Fruit fly (Drosophila melanogaster) whole organism, embryonic: ENCODE results near the gene Sfxn2.

ENCODE experiments used
- Ada2b ChIP-seq: fragments of 200-800 bp; sonication (Bioruptor generic); IDR thresholded peaks from 2 replicates; pipeline ENCODE4 v1.3.6; 2022; ENCODE audit warnings: missing biosample characterization, missing genetic modification characterization
- Aef1 ChIP-seq: fragments of 200-800 bp; sonication (Bioruptor generic); IDR thresholded peaks from 3 replicates; pipeline ENCODE4 v1.3.6; 2022; ENCODE audit warnings: missing biosample characterization, missing genetic modification characterization
- Awh ChIP-seq: fragments of 200-800 bp; sonication (Bioruptor generic); IDR thresholded peaks from 2 replicates; pipeline ENCODE4, ENCODE4 v1.3.6; 2022; ENCODE audit warnings: missing biosample characterization, missing genetic modification characterization
- Blimp-1 ChIP-seq: fragments of 200-800 bp; sonication (Bioruptor generic); optimal IDR thresholded peaks from 3 replicates; lab custom pipeline; 2018; ENCODE audit warnings: missing biosample characterization, missing genetic modification characterization, mild to moderate bottlenecking, moderate library complexity, missing genetic modification reagents
- CG10366 ChIP-seq: fragments of 200-800 bp; sonication (Bioruptor generic); IDR thresholded peaks from 2 replicates; pipeline ENCODE4 v1.3.6; 2022; ENCODE audit warnings: missing biosample characterization, missing genetic modification characterization
- CG12659 ChIP-seq: fragments of 200-800 bp; sonication (Bioruptor generic); optimal IDR thresholded peaks from 3 replicates; lab custom pipeline; 2017; ENCODE audit warnings: mild to moderate bottlenecking, missing biosample characterization, missing genetic modification reagents, missing genetic modification characterization
- CG16779 ChIP-seq: fragments of 200-800 bp; sonication (Bioruptor generic); IDR thresholded peaks from 2 replicates; pipeline ENCODE4 v1.3.6; 2022; ENCODE audit warnings: missing biosample characterization, missing genetic modification characterization
- CG3163 ChIP-seq: fragments of 200-800 bp; sonication (Bioruptor generic); optimal IDR thresholded peaks from 3 replicates; lab custom pipeline; 2016; ENCODE audit warnings: missing biosample characterization, missing genetic modification characterization
- CG32532 ChIP-seq: fragments of 200-800 bp; sonication (Bioruptor generic); IDR thresholded peaks from 2 replicates; pipeline ENCODE4 v1.3.6; 2022; ENCODE audit warnings: missing biosample characterization, missing genetic modification characterization
- CG33557 ChIP-seq: fragments of 200-800 bp; sonication (Bioruptor generic); optimal IDR thresholded peaks from 2 replicates; lab custom pipeline; 2019; ENCODE audit warnings: missing biosample characterization, mild to moderate bottlenecking, missing genetic modification characterization, moderate library complexity
- CG34422 ChIP-seq: fragments of 200-800 bp; sonication (Bioruptor generic); IDR thresholded peaks from 3 replicates; pipeline ENCODE4 v1.3.6; 2022; ENCODE audit warnings: missing biosample characterization, missing genetic modification characterization
- CG4424 ChIP-seq: fragments of 200-800 bp; sonication (Bioruptor generic); optimal IDR thresholded peaks from 3 replicates; lab custom pipeline; 2016; ENCODE audit warnings: missing biosample characterization, missing genetic modification characterization
- CG4707 ChIP-seq: fragments of 200-800 bp; sonication (Bioruptor generic); optimal IDR thresholded peaks from 2 replicates; lab custom pipeline; 2018; ENCODE audit warnings: missing biosample characterization, mild to moderate bottlenecking, missing genetic modification characterization, moderate library complexity
- CG4854 ChIP-seq: fragments of 200-800 bp; sonication (Bioruptor generic); optimal IDR thresholded peaks from 2 replicates; lab custom pipeline; 2016; ENCODE audit warnings: missing biosample characterization, missing genetic modification characterization, inconsistent platforms
- CG5245 ChIP-seq: fragments of 200-800 bp; sonication (Bioruptor generic); optimal IDR thresholded peaks from 3 replicates; lab custom pipeline; 2016; ENCODE audit warnings: missing biosample characterization, missing genetic modification characterization
- CG6175 ChIP-seq: fragments of 200-800 bp; sonication (Bioruptor generic); IDR thresholded peaks from 3 replicates; pipeline ENCODE4 v1.3.6; 2022; ENCODE audit warnings: missing biosample characterization, missing genetic modification characterization
- CG6813 ChIP-seq: fragments of 200-800 bp; sonication (Bioruptor generic); optimal IDR thresholded peaks from 2 replicates; lab custom pipeline; 2017; ENCODE audit warnings: missing biosample characterization, missing genetic modification characterization, mild to moderate bottlenecking, moderate library complexity, missing genetic modification reagents
- CG8290 ChIP-seq, 3 experiments: fragments of 200-800 bp; sonication (Bioruptor generic); optimal IDR thresholded peaks; 2 replicates each; lab custom pipeline; 2016 to 2019; ENCODE audit warnings: missing biosample characterization in 3 of 3, missing genetic modification characterization in 3 of 3, mild to moderate bottlenecking in 2 of 3, moderate library complexity in 1 of 3
- CG8944 ChIP-seq: fragments of 200-800 bp; sonication (Bioruptor generic); optimal IDR thresholded peaks from 3 replicates; lab custom pipeline; 2016; ENCODE audit warnings: missing biosample characterization, missing genetic modification characterization
- CG9817 ChIP-seq: fragments of 200-800 bp; sonication (Bioruptor generic); optimal IDR thresholded peaks from 2 replicates; lab custom pipeline; 2018; ENCODE audit warnings: missing biosample characterization, mild to moderate bottlenecking, missing genetic modification characterization, moderate library complexity
- Drgx ChIP-seq: fragments of 200-800 bp; sonication (Bioruptor generic); IDR thresholded peaks from 2 replicates; pipeline ENCODE4 v1.3.6; 2022; ENCODE audit warnings: missing biosample characterization, missing genetic modification characterization
- Gsc ChIP-seq: fragments of 200-800 bp; sonication (Bioruptor generic); IDR thresholded peaks from 2 replicates; pipeline ENCODE4 v1.3.6; 2022; ENCODE audit warnings: missing biosample characterization, missing genetic modification characterization
- Gug ChIP-seq: fragments of 200-800 bp; sonication (Bioruptor generic); IDR thresholded peaks from 4 replicates; pipeline ENCODE4 v1.3.6; 2022; ENCODE audit warnings: missing biosample characterization, missing genetic modification characterization
- H15 ChIP-seq: fragments of 200-800 bp; sonication (Bioruptor generic); IDR thresholded peaks from 3 replicates; pipeline ENCODE4 v1.3.6; 2022; ENCODE audit warnings: missing biosample characterization, missing genetic modification characterization
- H2.0 ChIP-seq: fragments of 200-800 bp; sonication (Bioruptor generic); IDR thresholded peaks from 2 replicates; pipeline ENCODE4 v1.3.6; 2022; ENCODE audit warnings: missing biosample characterization, missing genetic modification characterization
- HHEX ChIP-seq: fragments of 200-800 bp; sonication (Bioruptor generic); optimal IDR thresholded peaks from 3 replicates; lab custom pipeline; 2017; ENCODE audit warnings: missing biosample characterization, mild to moderate bottlenecking, missing genetic modification characterization, missing genetic modification reagents
- Hand ChIP-seq: fragments of 200-800 bp; sonication (Bioruptor generic); optimal IDR thresholded peaks from 2 replicates; lab custom pipeline; 2017; ENCODE audit warnings: mild to moderate bottlenecking, missing biosample characterization, missing genetic modification reagents, missing genetic modification characterization
- Hmr ChIP-seq: fragments of 200-800 bp; sonication (Bioruptor generic); optimal IDR thresholded peaks from 3 replicates; lab custom pipeline; 2017; ENCODE audit warnings: mild to moderate bottlenecking, missing biosample characterization, missing genetic modification reagents, missing genetic modification characterization
- MESR4 ChIP-seq: fragments of 200-800 bp; sonication (Bioruptor generic); optimal IDR thresholded peaks from 2 replicates; lab custom pipeline; 2018; ENCODE audit warnings: missing biosample characterization, mild to moderate bottlenecking, missing genetic modification characterization, moderate library complexity
- Xbp1 ChIP-seq: fragments of 200-800 bp; sonication (Bioruptor generic); optimal IDR thresholded peaks from 3 replicates; lab custom pipeline; 2016; ENCODE audit warnings: missing biosample characterization, mild to moderate bottlenecking, missing genetic modification characterization
- ab ChIP-seq: fragments of 200-800 bp; sonication (Bioruptor generic); optimal IDR thresholded peaks from 2 replicates; lab custom pipeline; 2016; ENCODE audit warnings: missing biosample characterization, missing genetic modification characterization
- al ChIP-seq: fragments of 200-800 bp; sonication (Bioruptor generic); IDR thresholded peaks from 2 replicates; pipeline ENCODE4 v1.3.6; 2022; ENCODE audit warnings: missing biosample characterization, missing genetic modification characterization
- ap ChIP-seq: fragments of 200-800 bp; sonication (Bioruptor generic); IDR thresholded peaks from 2 replicates; pipeline ENCODE4 v1.3.6; 2022; ENCODE audit warnings: missing biosample characterization, missing genetic modification characterization
- chif ChIP-seq, 2 experiments: fragments of 200-800 bp; sonication (Bioruptor generic); optimal IDR thresholded peaks; 3 replicates each; lab custom pipeline; 2016; ENCODE audit warnings: missing biosample characterization in 2 of 2, missing genetic modification characterization in 2 of 2
- croc ChIP-seq: fragments of 200-800 bp; sonication (Bioruptor generic); conservative IDR thresholded peaks from 3 replicates; pipeline ENCODE4 v1.3.6; 2022; ENCODE audit warnings: missing biosample characterization, missing genetic modification characterization
- dmrt11E ChIP-seq: fragments of 200-800 bp; sonication (Bioruptor generic); optimal IDR thresholded peaks from 3 replicates; lab custom pipeline; 2018; ENCODE audit warnings: missing biosample characterization, mild to moderate bottlenecking, missing genetic modification characterization, moderate library complexity
- dpn ChIP-seq, 2 experiments: fragments of 200-800 bp; sonication (Bioruptor generic); optimal IDR thresholded peaks; 3 replicates each; lab custom pipeline; 2016; ENCODE audit warnings: missing biosample characterization in 2 of 2, missing genetic modification characterization in 2 of 2
- ewg ChIP-seq: fragments of 200-800 bp; sonication (Bioruptor generic); optimal IDR thresholded peaks from 3 replicates; lab custom pipeline; 2017; ENCODE audit warnings: mild to moderate bottlenecking, missing biosample characterization, missing genetic modification reagents, missing genetic modification characterization
- fu2 ChIP-seq: fragments of 200-800 bp; sonication (Bioruptor generic); optimal IDR thresholded peaks from 2 replicates; lab custom pipeline; 2016; ENCODE audit warnings: missing biosample characterization, missing genetic modification characterization
- lmd ChIP-seq: fragments of 200-800 bp; sonication (Bioruptor generic); IDR thresholded peaks from 2 replicates; pipeline ENCODE4 v1.3.6; 2022; ENCODE audit warnings: missing biosample characterization, missing genetic modification characterization
- mam ChIP-seq: fragments of 200-800 bp; sonication (Bioruptor generic); optimal IDR thresholded peaks from 3 replicates; lab custom pipeline; 2016; ENCODE audit warnings: missing biosample characterization, missing genetic modification characterization
- pan ChIP-seq, 4 experiments: fragments of >200 bp in 3 of 4; fragments of 200-800 bp in 1 of 4; sonication (Bioruptor generic) in 1 of 4; optimal IDR thresholded peaks in 3 of 4; IDR thresholded peaks in 1 of 4; 2 replicates each; pipeline versions ENCODE4 v1.3.6 to Lab custom; 2017 to 2022; ENCODE audit warnings: missing biosample characterization in 2 of 4, missing genetic modification characterization in 2 of 4, mixed read lengths in 1 of 4
- pzg ChIP-seq: fragments of 200-800 bp; sonication (Bioruptor generic); optimal IDR thresholded peaks from 3 replicates; lab custom pipeline; 2018; ENCODE audit warnings: missing biosample characterization, mild to moderate bottlenecking, missing genetic modification characterization, moderate library complexity
- sens ChIP-seq: fragments of 200-800 bp; sonication (Bioruptor generic); peaks from one replicate; lab custom pipeline; 2016; ENCODE audit warnings: missing biosample characterization, missing genetic modification characterization
- seq ChIP-seq: fragments of 200-800 bp; sonication (Bioruptor generic); IDR thresholded peaks from 2 replicates; pipeline ENCODE4 v1.3.6; 2022; ENCODE audit warnings: missing biosample characterization, missing genetic modification characterization
- shn ChIP-seq: fragments of 200-800 bp; sonication (Bioruptor generic); optimal IDR thresholded peaks from 3 replicates; lab custom pipeline; 2016; ENCODE audit warnings: missing biosample characterization, missing genetic modification characterization
- ssp ChIP-seq: fragments of 200-800 bp; sonication (Bioruptor generic); IDR thresholded peaks from 2 replicates; pipeline ENCODE4 v1.3.6; 2022; ENCODE audit warnings: missing biosample characterization, missing genetic modification characterization
- stc ChIP-seq: fragments of 200-800 bp; sonication (Bioruptor generic); IDR thresholded peaks from 2 replicates; pipeline ENCODE4 v1.3.6; 2022; ENCODE audit warnings: missing biosample characterization, missing genetic modification characterization
- twi ChIP-seq: fragments of 200-800 bp; optimal IDR thresholded peaks from 2 replicates; lab custom pipeline; 2019; ENCODE audit warnings: missing biosample characterization, mild to moderate bottlenecking, missing genetic modification characterization, moderate library complexity
- tx ChIP-seq: fragments of 200-800 bp; sonication (Bioruptor generic); optimal IDR thresholded peaks from 2 replicates; lab custom pipeline; 2016; ENCODE audit warnings: missing biosample characterization, missing genetic modification characterization

Gene Sfxn2

DNA sequence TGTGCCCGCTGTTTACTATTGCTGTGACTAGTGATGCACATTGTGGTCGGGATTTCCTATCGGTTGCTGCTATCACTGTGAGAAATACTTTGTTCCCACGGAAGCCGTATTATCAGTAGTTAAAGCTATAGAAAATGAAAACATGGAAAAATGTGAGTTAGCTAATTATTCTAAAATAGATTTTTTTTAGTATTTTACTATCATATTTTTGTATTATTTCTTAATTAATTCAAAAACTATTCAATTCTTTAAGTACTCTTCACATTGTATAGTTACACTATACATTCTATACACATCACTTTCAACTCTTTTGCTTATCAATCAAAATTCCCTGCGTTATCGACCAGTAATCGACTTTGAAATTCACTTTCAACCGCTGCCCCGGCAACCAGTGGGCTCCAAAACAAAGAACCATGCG is 34.7 kb downstream of the Sfxn2 start, which contains the start of the genes Naxd and CG14079 (continued):
- TF ChIP-seq CG8944 (GFP tag; lab: Kevin White, UChicago) (peak; percentile 18), CG16779 (no peak), Awh (peak; percentile 64; the same call in 1 of the 2 replicates), ab (GFP tag; lab: Kevin White, UChicago) (no peak), tx (GFP tag; lab: Kevin White, UChicago) (no peak), Hand (GFP tag; lab: Kevin White, UChicago) (no peak), chif (GFP tag; optimal IDR thresholded peaks at IDR 0.05; lab: Kevin White, UChicago) (peak in 1 of 2 experiments; percentile 18), al (peak; percentile 49; the same call in 1 of the 2 replicates), twi (peak; percentile 33), lmd (peak; percentile 59), Drgx (GFP tag; lab: Robert Waterston, UW) (peak; percentile 73), CG8290 (GFP tag; optimal IDR thresholded peaks at IDR 0.05; lab: Kevin White, UChicago) (no peak), CG8290 (tag; optimal IDR thresholded peaks at IDR 0.05; lab: Kevin White, UChicago) (peak in 1 of 2 experiments; percentile 25), CG32532 (GFP tag; lab: Robert Waterston, UW) (no peak), ewg (peak; percentile 46), Xbp1 (GFP tag; lab: Kevin White, UChicago) (peak; percentile 77), Ada2b (GFP tag; lab: Robert Waterston, UW) (peak; percentile 35; the same call in 1 of the 2 replicates), stc (0 out of 2 replicates have a peak, but pooled peaks have one; percentile 32), CG5245 (GFP tag; lab: Kevin White, UChicago) (no peak), MESR4 (GFP tag; lab: Kevin White, UChicago) (no peak), CG4424 (peak; percentile 38), CG9817 (tag; lab: Kevin White, UChicago) (peak; percentile 78), Blimp-1 (peak; percentile 60), ap (peak; percentile 68), shn (no peak), CG34422 (GFP tag; lab: Robert Waterston, UW) (0 out of 3 replicates have a peak, but pooled peaks have one; percentile 31), fu2 (GFP tag; lab: Kevin White, UChicago) (no peak), seq (0 out of 2 replicates have a peak, but pooled peaks have one; percentile 12), croc (0 out of 3 replicates have a peak, but pooled peaks have one; percentile 14), pan (optimal IDR thresholded peaks at IDR 0.05; lab: Kevin White, UChicago) (no peak), pan (GFP tag; optimal IDR thresholded peaks at IDR 0.05 in 1 of 2, IDR thresholded peaks at IDR 0.05 in 1 of 2) (peak in 1 of 2 experiments; percentile 76), dmrt11E (tag; lab: Kevin White, UChicago) (peak; percentile 55), ssp (GFP tag; lab: Robert Waterston, UW) (peak; percentile 89), H15 (peak; percentile 54; the same call in 1 of the 3 replicates), CG3163 (GFP tag; lab: Kevin White, UChicago) (peak; percentile 3), dpn (GFP tag; optimal IDR thresholded peaks at IDR 0.05; lab: Kevin White, UChicago) (peak; percentile 34 to 70), mam (GFP tag; lab: Kevin White, UChicago) (peak; percentile 50), H2.0 (GFP tag; lab: Robert Waterston, UW) (peak; percentile 77), CG12659 (GFP tag; lab: Kevin White, UChicago) (peak; percentile 74), sens (GFP tag; lab: Kevin White, UChicago) (peak; percentile 79), CG4707 (GFP tag; lab: Kevin White, UChicago) (no peak), CG6813 (GFP tag; lab: Kevin White, UChicago) (no peak), HHEX (GFP tag; lab: Kevin White, UChicago) (peak; percentile 26), Hmr (GFP tag; lab: Kevin White, UChicago) (peak; percentile 68), CG4854 (GFP tag; lab: Kevin White, UChicago) (no peak), CG33557 (peak; percentile 27), Gug (GFP tag; lab: Robert Waterston, UW) (peak; percentile 42; the same call in 1 of the 4 replicates), CG6175 (GFP tag; lab: Robert Waterston, UW) (no peak), pzg (GFP tag; lab: Kevin White, UChicago) (peak; percentile 24), Aef1 (peak; percentile 59), Gsc (GFP tag; lab: Robert Waterston, UW) (no peak), CG10366 (GFP tag; lab: Robert Waterston, UW) (peak; percentile 62; the same call in 1 of the 2 replicates)
